Fruit fly (Drosophila melanogaster): Measurements from ENCODE around the gene CG5245.
A peak's percentile ranks its signal among the peaks of the same experiment; 100 is the strongest.

CG5245 gene

dm6 chr3R:12442601-12443533 is 13.5 kb downstream of the CG5245 start (continued):
- peak; percentile 24 for TF ChIP-seq CG13775 (GFP tag; optimal IDR thresholded peaks at IDR 0.05)
- no peak for TF ChIP-seq Side (GFP tag; optimal IDR thresholded peaks at IDR 0.05)
- TF ChIP-seq CG1603 (tag; optimal IDR thresholded peaks at IDR 0.05): no peak
- peak; percentile 8 for TF ChIP-seq Xbp1 (GFP tag; optimal IDR thresholded peaks at IDR 0.05)
- TF ChIP-seq nau (GFP tag; optimal IDR thresholded peaks at IDR 0.05): no peak
- no peak for TF ChIP-seq lov (optimal IDR thresholded peaks at IDR 0.05)
- no peak for TF ChIP-seq lov (GFP tag; IDR thresholded peaks at IDR 0.05)
- TF ChIP-seq Kr (GFP tag; optimal IDR thresholded peaks at IDR 0.05): no peak
- no peak for TF ChIP-seq HLH3B (GFP tag; IDR thresholded peaks at IDR 0.05)
- no peak for TF ChIP-seq eyg (GFP tag; optimal IDR thresholded peaks at IDR 0.05)
- peak; percentile 49 for TF ChIP-seq CG9817 (tag; optimal IDR thresholded peaks at IDR 0.05)
- peak; percentile 76 for TF ChIP-seq CG10321 (GFP tag; IDR thresholded peaks at IDR 0.05)
- TF ChIP-seq nerfin-2 (GFP tag; IDR thresholded peaks at IDR 0.05; ENCODE audit: partially characterized antibody): no peak
- TF ChIP-seq Dp (GFP tag; optimal IDR thresholded peaks at IDR 0.05): no peak
- TF ChIP-seq trh (GFP tag; optimal IDR thresholded peaks at IDR 0.05): no peak
- TF ChIP-seq Xrp1 (GFP tag; IDR thresholded peaks at IDR 0.05): peak; percentile 30; the same call in 1 of the 2 replicates
- TF ChIP-seq CG2678 (tag; optimal IDR thresholded peaks at IDR 0.05): peak; percentile 68
- no peak for TF ChIP-seq CG8478 (optimal IDR thresholded peaks at IDR 0.05)
- no peak for TF ChIP-seq CG32767 (GFP tag; IDR thresholded peaks at IDR 0.05)
- TF ChIP-seq org-1 (GFP tag; optimal IDR thresholded peaks at IDR 0.05): peak; percentile 3
- TF ChIP-seq CG15073 (GFP tag; optimal IDR thresholded peaks at IDR 0.05): no peak
- TF ChIP-seq CG11398 (GFP tag; optimal IDR thresholded peaks at IDR 0.05): no peak
- no peak for TF ChIP-seq CG18619 (GFP tag; optimal IDR thresholded peaks at IDR 0.05)
- TF ChIP-seq gem (tag; optimal IDR thresholded peaks at IDR 0.05): peak; percentile 54
- peak; percentile 61 for TF ChIP-seq CG3281 (GFP tag; optimal IDR thresholded peaks at IDR 0.05)
- TF ChIP-seq zen2 (GFP tag; IDR thresholded peaks at IDR 0.05; ENCODE audit: partially characterized antibody): no peak
- TF ChIP-seq pb (GFP tag; optimal IDR thresholded peaks at IDR 0.05): no peak
- peak; percentile 35 for TF ChIP-seq Fer3 (tag; optimal IDR thresholded peaks at IDR 0.05)
- TF ChIP-seq kay (GFP tag; optimal IDR thresholded peaks at IDR 0.05): no peak
- no peak for TF ChIP-seq Awh (GFP tag; IDR thresholded peaks at IDR 0.05)
- no peak for TF ChIP-seq Sry-δ (GFP tag; optimal IDR thresholded peaks at IDR 0.05)
- no peak for TF ChIP-seq CG3065 (GFP tag; optimal IDR thresholded peaks at IDR 0.05)
- no peak for TF ChIP-seq CG12744 (GFP tag; optimal IDR thresholded peaks at IDR 0.05)
- TF ChIP-seq PHDP (tag; optimal IDR thresholded peaks at IDR 0.05): peak; percentile 55
- peak; percentile 8; the same call in 1 of the 2 replicates for TF ChIP-seq CG3847 (GFP tag; IDR thresholded peaks at IDR 0.05)
- peak; percentile 22 for TF ChIP-seq sd (tag; optimal IDR thresholded peaks at IDR 0.05)
- TF ChIP-seq CG6254 (GFP tag; optimal IDR thresholded peaks at IDR 0.05): no peak
- TF ChIP-seq CG30020 (tag; optimal IDR thresholded peaks at IDR 0.05): no peak
- TF ChIP-seq hkb (optimal IDR thresholded peaks at IDR 0.05): no peak
- no peak for TF ChIP-seq hkb (GFP tag; IDR thresholded peaks at IDR 0.05)
- TF ChIP-seq Ssrp (tag; optimal IDR thresholded peaks at IDR 0.05): no peak
- no peak for TF ChIP-seq Dfd (GFP tag; optimal IDR thresholded peaks at IDR 0.05)
- TF ChIP-seq CG6654 (GFP tag; optimal IDR thresholded peaks at IDR 0.05): no peak
- TF ChIP-seq CG9215 (GFP tag; IDR thresholded peaks at IDR 0.05): peak; percentile 61
- TF ChIP-seq NC2α (GFP tag; optimal IDR thresholded peaks at IDR 0.05): no peak
- no peak for TF ChIP-seq Adf1 (GFP tag; IDR thresholded peaks at IDR 0.05)
- no peak for TF ChIP-seq Sry-β (GFP tag; optimal IDR thresholded peaks at IDR 0.05)
- no peak for TF ChIP-seq CG8388 (GFP tag; optimal IDR thresholded peaks at IDR 0.05)
- TF ChIP-seq Mes4 (GFP tag; optimal IDR thresholded peaks at IDR 0.05): no peak

Data from whole organism, embryonic.